Fruit fly (Drosophila melanogaster) S2 (cell line): ENCODE data around the gene CG31627.

Source experiments
- CG8478 ChIP-seq: fragments of >200 bp; optimal IDR thresholded peaks from 2 replicates; lab custom pipeline; 2018
- CTCF ChIP-seq, 2 experiments: fragments of >200 bp; optimal IDR thresholded peaks; 2 replicates each; lab custom pipeline; 2018

- TF ChIP-seq CG8478 = no peak
- no peak for TF ChIP-seq CTCF (optimal IDR thresholded peaks at IDR 0.05; lab: Kevin White, UChicago)
Observed at dm6 chr2L:21206193-21206592, 33.2 kb downstream of the CG31627 start, which contains the start of gene clumsy.
